Worm (Caenorhabditis elegans): Measurements from ENCODE around the gene cpg-20.
A peak's percentile ranks its signal among the peaks of the same experiment; 100 is the strongest.

Gene cpg-20

DNA sequence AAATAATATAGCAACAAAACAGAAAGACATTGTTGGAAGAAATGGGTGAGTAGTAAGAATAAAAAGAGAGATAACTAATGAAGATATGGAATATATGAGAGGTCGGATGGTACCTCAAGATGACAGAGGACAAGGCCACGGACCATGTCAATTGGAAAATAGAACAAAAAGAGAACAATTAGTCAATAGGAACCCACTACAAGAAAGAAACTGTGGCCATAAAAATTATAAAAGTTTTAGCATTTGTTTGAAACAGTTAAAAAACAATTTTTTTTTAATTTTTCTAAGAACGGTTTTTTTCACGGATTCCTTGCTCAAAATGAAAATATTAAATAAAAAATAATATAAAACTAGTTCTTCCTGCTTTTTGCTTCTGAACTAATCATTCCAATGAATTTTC lies at the start of gene cpg-20:
Gene cpg-20 (minus strand): TSS at position 101 of the 400 bp plus-strand sequence.
- no peak for TF ChIP-seq dao-5 (tag; optimal IDR thresholded peaks at IDR 0.05)
- no peak for TF ChIP-seq W03F9.2 (tag; optimal IDR thresholded peaks at IDR 0.05)
- no peak for TF ChIP-seq him-1 (tag; optimal IDR thresholded peaks at IDR 0.05)

- no peak for TF ChIP-seq him-1 (tag; optimal IDR thresholded peaks at IDR 0.05)
- peak; percentile 59 for TF ChIP-seq W03F9.2 (tag; optimal IDR thresholded peaks at IDR 0.05)
Observed at ce11 chrIV:6117741-6118265, 41.8 kb upstream of the cpg-20 start, which contains the start of gene zen-4. TSS of gene zen-4 (plus strand) at chrIV:6118215.

DNA sequence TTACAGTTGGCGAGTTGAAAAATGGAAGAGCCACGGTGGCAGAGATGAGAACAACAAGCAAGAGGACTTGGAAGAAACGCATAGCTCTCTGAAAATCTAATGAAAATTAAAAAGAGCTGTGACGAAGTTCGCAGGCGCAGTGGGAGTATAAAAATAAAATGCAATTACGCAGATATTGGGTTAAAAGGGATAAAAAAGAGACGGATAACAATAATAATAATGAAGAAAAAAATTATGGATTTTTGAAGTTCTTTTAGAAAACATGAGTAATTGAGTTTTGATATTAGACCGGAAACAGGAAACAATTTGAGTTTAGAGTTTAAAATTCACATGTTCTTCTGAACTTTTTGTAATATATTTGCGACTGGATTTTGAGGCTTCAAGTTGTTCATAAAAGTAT lies 36.3 kb upstream of the cpg-20 start, which contains the start of gene M03D4.3:
Gene M03D4.3 (minus strand): TSS at position 101 of the 400 bp plus-strand sequence.
- no peak for TF ChIP-seq W03F9.2 (tag; optimal IDR thresholded peaks at IDR 0.05)
- no peak for TF ChIP-seq dao-5 (tag; optimal IDR thresholded peaks at IDR 0.05)
- TF ChIP-seq him-1 (tag; optimal IDR thresholded peaks at IDR 0.05), result no peak

ce11 chrIV:6108665-6109064 lies 32.6 kb upstream of the cpg-20 start:
- no peak for TF ChIP-seq him-1 (tag; optimal IDR thresholded peaks at IDR 0.05)
- TF ChIP-seq dao-5 (tag; optimal IDR thresholded peaks at IDR 0.05), result no peak
- no peak for TF ChIP-seq W03F9.2 (tag; optimal IDR thresholded peaks at IDR 0.05)

ce11 chrIV:6104446-6104845 lies 28.4 kb upstream of the cpg-20 start:
- TF ChIP-seq dao-5 (tag; optimal IDR thresholded peaks at IDR 0.05) (no peak), W03F9.2 (tag; optimal IDR thresholded peaks at IDR 0.05) (no peak), him-1 (tag; optimal IDR thresholded peaks at IDR 0.05) (no peak)

DNA sequence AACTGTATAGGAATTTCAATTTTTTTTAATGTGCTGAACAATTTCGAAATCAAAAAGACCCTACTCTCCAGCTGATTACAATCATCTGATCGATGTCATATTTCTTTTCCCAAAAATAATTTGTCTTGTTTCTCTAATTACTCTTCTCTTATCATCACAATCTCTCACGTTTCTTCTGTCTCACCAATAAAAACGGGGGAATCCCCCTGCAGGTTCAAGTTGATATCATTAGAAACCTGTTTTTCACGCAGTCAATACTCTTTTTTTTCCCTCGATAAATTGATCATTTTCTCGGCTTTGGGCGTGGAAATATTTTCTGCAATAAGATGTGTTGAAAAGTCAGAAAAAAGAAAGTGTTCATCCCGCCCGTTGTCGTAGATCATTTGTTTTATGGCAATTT lies 23.7 kb upstream of the cpg-20 start:
- TF ChIP-seq W03F9.2 (tag; optimal IDR thresholded peaks at IDR 0.05) (no peak), dao-5 (tag; optimal IDR thresholded peaks at IDR 0.05) (no peak), him-1 (tag; optimal IDR thresholded peaks at IDR 0.05) (no peak)

- TF ChIP-seq dao-5 (tag; optimal IDR thresholded peaks at IDR 0.05), result no peak
- TF ChIP-seq him-1 (tag; optimal IDR thresholded peaks at IDR 0.05), result peak; percentile 9
- TF ChIP-seq W03F9.2 (tag; optimal IDR thresholded peaks at IDR 0.05), result peak; percentile 22
Observed at ce11 chrIV:6097040-6097928, 21.3 kb upstream of the cpg-20 start.

DNA sequence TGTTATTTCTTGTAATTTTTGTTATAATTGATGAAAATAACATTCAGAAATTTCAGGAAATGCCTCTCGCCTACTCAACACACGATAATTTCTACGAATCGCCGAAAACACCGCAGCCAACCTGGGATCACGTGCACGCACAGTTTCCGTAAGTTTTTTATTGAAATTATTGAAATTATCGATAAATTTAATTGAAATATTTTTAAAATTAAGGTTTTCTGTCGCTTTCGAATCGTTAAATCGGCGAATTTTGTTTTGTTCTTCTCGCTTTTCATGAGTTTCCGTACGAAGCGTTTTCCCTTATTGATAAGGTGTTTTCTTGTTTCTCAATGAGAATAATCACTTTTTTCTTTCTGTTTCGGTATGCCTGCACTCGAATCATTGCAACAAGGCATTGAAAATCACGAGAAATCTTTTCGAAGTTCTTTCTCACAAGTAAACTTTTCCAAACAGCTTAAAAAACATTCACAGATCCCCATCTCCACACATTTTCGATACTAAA lies 19.4 kb upstream of the cpg-20 start, which contains the start of gene lag-1:
Gene lag-1 (plus strand): TSS at position 51 of the 502 bp plus-strand sequence.
- TF ChIP-seq him-1 (tag; optimal IDR thresholded peaks at IDR 0.05) (no peak), dao-5 (tag; optimal IDR thresholded peaks at IDR 0.05) (no peak), W03F9.2 (tag; optimal IDR thresholded peaks at IDR 0.05) (no peak)

ce11 chrIV:6094315-6094606 lies 18.2 kb upstream of the cpg-20 start:
- TF ChIP-seq W03F9.2 (tag; optimal IDR thresholded peaks at IDR 0.05) (no peak), him-1 (tag; optimal IDR thresholded peaks at IDR 0.05) (no peak), dao-5 (tag; optimal IDR thresholded peaks at IDR 0.05) (no peak)

ce11 chrIV:6093477-6094314 lies 17.7 kb upstream of the cpg-20 start, which contains the start of gene cpi-1:
TSS of gene cpi-1 (minus strand) at chrIV:6093680.
- TF ChIP-seq W03F9.2 (tag; optimal IDR thresholded peaks at IDR 0.05) (no peak), him-1 (tag; optimal IDR thresholded peaks at IDR 0.05) (no peak), dao-5 (tag; optimal IDR thresholded peaks at IDR 0.05) (no peak)

DNA sequence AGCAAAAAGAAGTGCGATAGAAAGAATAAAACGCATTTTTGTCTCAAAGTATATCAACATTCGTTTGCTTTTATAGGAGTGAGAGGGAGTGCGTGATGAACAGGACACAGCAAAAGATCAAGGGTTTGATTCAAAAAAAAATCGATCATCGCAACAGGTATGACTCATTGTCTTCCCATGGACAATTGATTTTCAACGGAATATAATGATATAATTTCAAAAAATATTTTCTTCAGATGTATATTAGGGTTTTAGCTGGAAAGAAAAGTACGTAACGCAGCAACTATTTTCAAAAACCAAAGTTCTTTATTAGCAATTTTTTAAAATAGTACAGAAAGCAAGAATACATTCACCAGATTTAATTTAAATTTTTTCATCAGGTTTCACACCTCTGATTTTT lies 16.3 kb upstream of the cpg-20 start, which contains the start of gene K08B4.7:
Gene K08B4.7 (minus strand): TSS at position 101 of the 400 bp plus-strand sequence.
- TF ChIP-seq W03F9.2 (tag; optimal IDR thresholded peaks at IDR 0.05), result no peak
- TF ChIP-seq him-1 (tag; optimal IDR thresholded peaks at IDR 0.05), result no peak
- no peak for TF ChIP-seq dao-5 (tag; optimal IDR thresholded peaks at IDR 0.05)

DNA sequence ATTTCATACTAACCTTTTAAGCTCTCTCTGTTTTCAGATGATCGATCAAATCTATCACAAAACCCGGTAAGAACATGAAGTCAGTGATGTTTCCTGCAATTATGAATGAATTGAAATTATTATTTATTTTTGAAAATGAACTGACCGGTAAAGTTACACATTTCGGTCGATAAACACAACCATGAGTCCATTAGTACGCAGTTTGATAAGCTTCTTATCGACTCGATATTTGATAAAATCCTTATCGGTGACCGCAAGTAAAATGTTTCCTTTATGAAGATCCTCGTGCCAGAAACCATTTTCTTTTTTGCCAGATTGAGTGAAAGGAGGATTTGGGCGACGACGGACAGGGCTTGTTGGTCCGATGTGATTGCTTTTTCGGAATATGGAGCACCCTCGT lies 10.5 kb upstream of the cpg-20 start:
- TF ChIP-seq dao-5 (tag; optimal IDR thresholded peaks at IDR 0.05), result no peak
- no peak for TF ChIP-seq him-1 (tag; optimal IDR thresholded peaks at IDR 0.05)
- TF ChIP-seq W03F9.2 (tag; optimal IDR thresholded peaks at IDR 0.05), result no peak

ce11 chrIV:6083550-6084041 lies 7.6 kb upstream of the cpg-20 start, which contains the start of gene ugt-20:
TSS of gene ugt-20 (minus strand) at chrIV:6083600.
- TF ChIP-seq dao-5 (tag; optimal IDR thresholded peaks at IDR 0.05) (no peak), him-1 (tag; optimal IDR thresholded peaks at IDR 0.05) (no peak), W03F9.2 (tag; optimal IDR thresholded peaks at IDR 0.05) (no peak)
